Fruit fly (Drosophila melanogaster): Measurements from ENCODE around the gene CG7071.

DNA sequence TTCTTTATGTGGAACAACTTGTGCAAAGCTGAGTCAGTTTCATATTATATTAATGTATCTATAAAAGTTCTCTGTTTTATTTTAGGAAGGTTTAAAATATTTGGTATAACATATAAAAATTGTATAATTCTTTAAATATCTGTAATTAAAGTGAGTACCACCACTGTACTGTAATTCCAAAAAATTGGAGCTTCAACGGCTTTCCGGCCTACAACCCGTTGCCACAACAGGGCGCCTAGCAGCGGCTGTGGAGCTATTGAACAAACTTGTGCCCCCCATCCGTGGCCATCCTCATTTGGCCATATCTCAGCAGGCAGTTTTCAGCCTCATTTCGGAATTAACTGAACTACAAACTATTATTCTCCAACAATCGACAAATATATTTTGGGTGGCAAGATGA, 43.2 kb downstream of the CG7071 start, which contains the start of gene CG13855:
- TF ChIP-seq EcR (GFP tag; optimal IDR thresholded peaks at IDR 0.05), result no peak
- TF ChIP-seq CG34367 (tag; optimal IDR thresholded peaks at IDR 0.05), result no peak
- TF ChIP-seq CG15710 (tag; optimal IDR thresholded peaks at IDR 0.05), result no peak
- no peak for TF ChIP-seq CG8159 (tag; optimal IDR thresholded peaks at IDR 0.05)
- TF ChIP-seq D1 (tag; optimal IDR thresholded peaks at IDR 0.05), result no peak
- TF ChIP-seq CG10348 (GFP tag; IDR thresholded peaks at IDR 0.05), result no peak
- no peak for TF ChIP-seq Pif1A (GFP tag; optimal IDR thresholded peaks at IDR 0.05)
- TF ChIP-seq CG13204 (GFP tag; optimal IDR thresholded peaks at IDR 0.05), result no peak
- no peak for TF ChIP-seq CG17806 (tag; optimal IDR thresholded peaks at IDR 0.05)
- TF ChIP-seq CG14655 (GFP tag; optimal IDR thresholded peaks at IDR 0.05), result no peak

All from whole organism, pupa.